Fruit fly (Drosophila melanogaster): Measurements from ENCODE around the gene Nedd4.
A peak's percentile ranks its signal among the peaks of the same experiment; 100 is the strongest.

Gene Nedd4

dm6 chr3L:17595810-17596561 is 66.1 kb downstream of the Nedd4 start:
- TF ChIP-seq CG32121 (GFP tag; IDR thresholded peaks at IDR 0.05): no peak
- TF ChIP-seq CG17806 (tag; optimal IDR thresholded peaks at IDR 0.05): no peak
- TF ChIP-seq EcR (GFP tag; optimal IDR thresholded peaks at IDR 0.05): peak; percentile 32
- peak; percentile 53 for TF ChIP-seq CG13204 (GFP tag; optimal IDR thresholded peaks at IDR 0.05)
